Worm (Caenorhabditis elegans) whole organism, midembryonic: ENCODE data around the gene F59B10.6.

ENCODE experiments used
- klf-2 ChIP-seq: fragments of 200-800 bp; sonication (Bioruptor generic); conservative IDR thresholded peaks from 2 replicates; pipeline ENCODE4 v1.3.6; 2022; ENCODE audit warnings: missing genetic modification reagents, missing genetic modification characterization, missing compliant biosample characterization
- ref-1 ChIP-seq: fragments of 200-800 bp; sonication (Bioruptor generic); conservative IDR thresholded peaks from 2 replicates; pipeline ENCODE4 v1.3.6; 2022; ENCODE audit warnings: missing genetic modification reagents, missing genetic modification characterization, missing compliant biosample characterization
- tab-1 ChIP-seq: fragments of 200-800 bp; sonication (Bioruptor generic); IDR thresholded peaks from 2 replicates; pipeline ENCODE4 v1.3.6; 2022; ENCODE audit warnings: missing genetic modification characterization, missing compliant biosample characterization
- ztf-23 ChIP-seq: fragments of 200-800 bp; sonication (Bioruptor generic); IDR thresholded peaks from 2 replicates; pipeline ENCODE4 v1.3.6; 2022; ENCODE audit warnings: missing genetic modification reagents, missing genetic modification characterization, missing compliant biosample characterization
- ztf-29 ChIP-seq: fragments of 200-800 bp; sonication (Bioruptor generic); IDR thresholded peaks from 2 replicates; pipeline ENCODE4 v1.3.6; 2022; ENCODE audit warnings: missing genetic modification reagents, missing genetic modification characterization, missing compliant biosample characterization

DNA sequence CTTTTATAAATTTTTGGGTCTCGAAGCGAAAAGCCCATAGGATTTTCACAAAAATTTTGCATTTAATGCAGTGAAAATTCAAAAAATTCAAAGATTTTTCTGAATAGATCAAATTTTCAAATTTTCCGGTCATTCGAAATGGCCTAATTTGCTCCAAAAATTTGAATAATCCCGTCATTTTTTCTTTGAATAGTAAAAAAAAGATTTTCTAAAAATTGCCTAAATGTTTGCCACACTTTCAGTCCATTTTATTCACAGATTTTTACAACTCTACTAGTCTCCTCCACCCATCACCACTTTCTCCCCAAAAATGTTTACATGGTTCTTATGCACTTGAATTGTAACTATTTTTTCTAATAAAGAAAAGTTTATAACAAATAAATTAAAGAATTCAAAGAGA lies 9.7 kb upstream of the F59B10.6 start:
- TF ChIP-seq tab-1 (no peak), klf-2 (no peak), ztf-23 (GFP tag; lab: Robert Waterston, UW) (no peak), ref-1 (no peak), ztf-29 (GFP tag; lab: Robert Waterston, UW) (no peak)
